Worm (Caenorhabditis elegans) whole organism, L2 larva: ENCODE results near the gene dot-1.5.

Source experiments
- R02D3.7 ChIP-seq: fragments of 150-350 bp; optimal IDR thresholded peaks from 2 replicates; lab custom pipeline; 2014; ENCODE audit warnings: missing biosample characterization, missing genetic modification characterization
- lin-11 ChIP-seq: fragments of 150-350 bp; sonication (generic microtip); optimal IDR thresholded peaks from 2 replicates; lab custom pipeline; 2014; ENCODE audit warnings: missing biosample characterization, missing genetic modification characterization, inconsistent platforms, mixed read lengths
- nhr-10 ChIP-seq: sonication (generic microtip); optimal IDR thresholded peaks from 2 replicates; lab custom pipeline; 2017; ENCODE audit warnings: missing biosample characterization, missing genetic modification characterization
- nhr-237 ChIP-seq: fragments of 150-350 bp; optimal IDR thresholded peaks from 2 replicates; lab custom pipeline; 2014; ENCODE audit warnings: missing biosample characterization, missing genetic modification characterization
- sem-4 ChIP-seq: fragments of 150-350 bp; optimal IDR thresholded peaks from 2 replicates; lab custom pipeline; 2014; ENCODE audit warnings: missing biosample characterization, missing genetic modification reagents, missing genetic modification characterization
- snpc-4 ChIP-seq: fragments of 150-350 bp; optimal IDR thresholded peaks from 2 replicates; lab custom pipeline; 2014; ENCODE audit warnings: missing biosample characterization, missing genetic modification characterization
- unc-55 ChIP-seq: fragments of 150-350 bp; sonication (generic microtip); optimal IDR thresholded peaks from 3 replicates; lab custom pipeline; 2014; ENCODE audit warnings: missing biosample characterization, missing genetic modification reagents, missing genetic modification characterization
- zag-1 ChIP-seq: fragments of 150-350 bp; optimal IDR thresholded peaks from 2 replicates; lab custom pipeline; 2014; ENCODE audit warnings: missing biosample characterization, missing genetic modification characterization

- TF ChIP-seq snpc-4 (tag; lab: Kevin White, UChicago) (no peak), unc-55 (no peak), nhr-10 (tag; lab: Kevin White, UChicago) (no peak), sem-4 (tag; lab: Kevin White, UChicago) (no peak), R02D3.7 (tag; lab: Kevin White, UChicago) (no peak), lin-11 (tag; lab: Kevin White, UChicago) (no peak), nhr-237 (tag; lab: Kevin White, UChicago) (no peak), zag-1 (tag; lab: Kevin White, UChicago) (no peak)
Measured at ce11 chrX:1924138-1924537, 6.9 kb downstream of the dot-1.5 start, which contains the start of gene ZC53.2.
